Worm (Caenorhabditis elegans) whole organism, L4 larva: ENCODE results near the gene hex-2.
A peak's percentile ranks its signal among the peaks of the same experiment; 100 is the strongest.
"Not testable (repeated sequence)": the region's sequence is repeated elsewhere in the genome, so short reads cannot be mapped to it uniquely, and the experiment has no call there.

Source experiments
- F10B5.3 ChIP-seq: sonication (generic microtip); optimal IDR thresholded peaks from 2 replicates; lab custom pipeline; 2016; ENCODE audit warnings: mild to moderate bottlenecking, missing genetic modification characterization, missing compliant biosample characterization
- F26F4.8 ChIP-seq: fragments of 200-800 bp; sonication (Bioruptor generic); conservative IDR thresholded peaks from 2 replicates; pipeline ENCODE4 v1.3.6; 2022; ENCODE audit warnings: missing genetic modification characterization, missing compliant biosample characterization
- F37D6.2 ChIP-seq: sonication (generic microtip); optimal IDR thresholded peaks from 2 replicates; lab custom pipeline; 2016; ENCODE audit warnings: mild to moderate bottlenecking, missing genetic modification characterization, missing compliant biosample characterization
- F44E2.7 ChIP-seq: fragments of 200-800 bp; sonication (Bioruptor generic); IDR thresholded peaks from 2 replicates; pipeline ENCODE4 v2.1.2; 2022; ENCODE audit warnings: missing genetic modification characterization, missing compliant biosample characterization
- R02D3.7 ChIP-seq: fragments of 150-350 bp; sonication (generic microtip); optimal IDR thresholded peaks from 3 replicates; lab custom pipeline; 2014; ENCODE audit warnings: missing biosample characterization, missing genetic modification characterization
- T20F7.1 ChIP-seq: fragments of 200-800 bp; sonication (Bioruptor generic); optimal IDR thresholded peaks from 2 replicates; lab custom pipeline; 2018; ENCODE audit warnings: mild to moderate bottlenecking, missing genetic modification characterization, missing compliant biosample characterization
- Y105C5A.15 ChIP-seq: fragments of 200-800 bp; sonication (Bioruptor generic); IDR thresholded peaks from 2 replicates; pipeline ENCODE4 v1.3.6; 2022; ENCODE audit warnings: missing genetic modification characterization, missing compliant biosample characterization
- Y48G9A.11 ChIP-seq: fragments of 200-800 bp; sonication (Bioruptor generic); IDR thresholded peaks from 2 replicates; pipeline ENCODE4 v1.3.6; 2022; ENCODE audit warnings: missing genetic modification reagents, missing genetic modification characterization, missing compliant biosample characterization
- Y5F2A.4 ChIP-seq: fragments of 200-800 bp; sonication (Bioruptor generic); optimal IDR thresholded peaks from 2 replicates; lab custom pipeline; 2018; ENCODE audit warnings: mild to moderate bottlenecking, missing genetic modification characterization, missing compliant biosample characterization
- Y75B8A.6 ChIP-seq: fragments of 200-800 bp; sonication (Bioruptor generic); IDR thresholded peaks from 2 replicates; pipeline ENCODE4 v1.3.6; 2022; ENCODE audit warnings: missing genetic modification reagents, missing genetic modification characterization, missing compliant biosample characterization
- ZK337.2 ChIP-seq: fragments of 200-800 bp; sonication (Bioruptor generic); IDR thresholded peaks from 2 replicates; pipeline ENCODE4 v1.3.6; 2022; ENCODE audit warnings: missing genetic modification reagents, missing genetic modification characterization, missing compliant biosample characterization
- aha-1 ChIP-seq: fragments of 150-350 bp; peaks from one replicate; lab custom pipeline; 2014; ENCODE audit warnings: missing biosample characterization, missing genetic modification characterization
- aly-2 ChIP-seq: sonication (generic microtip); optimal IDR thresholded peaks from 2 replicates; lab custom pipeline; 2018; ENCODE audit warnings: missing biosample characterization, missing genetic modification characterization
- ceh-20 ChIP-seq: fragments of 200-800 bp; sonication (Bioruptor generic); IDR thresholded peaks from 2 replicates; pipeline ENCODE4 v1.3.6; 2022; ENCODE audit warnings: missing genetic modification reagents, missing genetic modification characterization, missing compliant biosample characterization
- cey-2 ChIP-seq: sonication (generic microtip); optimal IDR thresholded peaks from 3 replicates; lab custom pipeline; 2017; ENCODE audit warnings: missing genetic modification characterization, mild to moderate bottlenecking, missing compliant biosample characterization, antibody characterized with exemption, borderline replicate concordance; ENCODE audit not compliant: insufficient read depth
- daf-16 ChIP-seq, 3 experiments: sonication (generic microtip); optimal IDR thresholded peaks; 2 replicates each; lab custom pipeline; 2016 to 2017; ENCODE audit warnings: missing genetic modification characterization in 3 of 3, missing genetic modification reagents in 3 of 3, mild to moderate bottlenecking in 2 of 3, missing compliant biosample characterization in 2 of 3, missing biosample characterization in 1 of 3, moderate library complexity in 1 of 3
- daf-19 ChIP-seq: fragments of 200-800 bp; sonication (Bioruptor generic); conservative IDR thresholded peaks from 2 replicates; pipeline ENCODE4 v1.3.6; 2022; ENCODE audit warnings: missing genetic modification characterization, missing compliant biosample characterization
- dmd-6 ChIP-seq: fragments of 200-800 bp; sonication (Bioruptor generic); IDR thresholded peaks from 2 replicates; pipeline ENCODE4 v1.3.6; 2022; ENCODE audit warnings: missing genetic modification reagents, missing genetic modification characterization, missing compliant biosample characterization
- dpl-1 ChIP-seq: fragments of 150-350 bp; optimal IDR thresholded peaks from 2 replicates; lab custom pipeline; 2014; ENCODE audit warnings: missing biosample characterization, missing genetic modification reagents, missing genetic modification characterization
- duxl-1 ChIP-seq: sonication (generic microtip); optimal IDR thresholded peaks from 2 replicates; lab custom pipeline; 2016; ENCODE audit warnings: mild to moderate bottlenecking, missing genetic modification characterization, moderate library complexity, missing compliant biosample characterization; ENCODE audit not compliant: poor library complexity
- dve-1 ChIP-seq: sonication (generic microtip); optimal IDR thresholded peaks from 2 replicates; lab custom pipeline; 2017; ENCODE audit warnings: antibody characterized with exemption, mild to moderate bottlenecking, missing genetic modification characterization, missing compliant biosample characterization; ENCODE audit not compliant: insufficient read depth
- egl-27 ChIP-seq: sonication (generic microtip); optimal IDR thresholded peaks from 3 replicates; lab custom pipeline; 2017; ENCODE audit warnings: missing biosample characterization, missing genetic modification reagents, missing genetic modification characterization
- gei-8 ChIP-seq: fragments of 200-800 bp; sonication (Bioruptor generic); optimal IDR thresholded peaks from 2 replicates; lab custom pipeline; 2018; ENCODE audit warnings: mild to moderate bottlenecking, missing genetic modification characterization, missing compliant biosample characterization
- hlh-30 ChIP-seq: sonication (generic microtip); optimal IDR thresholded peaks from 2 replicates; lab custom pipeline; 2017; ENCODE audit warnings: antibody characterized with exemption, mild to moderate bottlenecking, missing genetic modification characterization, missing compliant biosample characterization; ENCODE audit not compliant: insufficient read depth
- hmg-1.1 ChIP-seq: fragments of 200-800 bp; sonication (Bioruptor generic); IDR thresholded peaks from 2 replicates; pipeline ENCODE4 v1.3.6; 2022; ENCODE audit warnings: missing genetic modification reagents, missing genetic modification characterization, missing compliant biosample characterization
- lin-15B ChIP-seq: fragments of 150-350 bp; sonication (generic microtip); optimal IDR thresholded peaks from 3 replicates; lab custom pipeline; 2014; ENCODE audit warnings: missing biosample characterization, missing genetic modification characterization
- lin-29 ChIP-seq: fragments of 200-800 bp; sonication (Bioruptor generic); IDR thresholded peaks from 2 replicates; pipeline ENCODE4 v1.3.6; 2022; ENCODE audit warnings: missing genetic modification reagents, missing genetic modification characterization, missing compliant biosample characterization
- lin-39 ChIP-seq: fragments of 150-350 bp; optimal IDR thresholded peaks from 2 replicates; lab custom pipeline; 2014; ENCODE audit warnings: missing biosample characterization, missing genetic modification reagents, missing genetic modification characterization
- mdt-29 ChIP-seq: fragments of 200-800 bp; sonication (Bioruptor generic); IDR thresholded peaks from 2 replicates; pipeline ENCODE4 v1.3.6; 2022; ENCODE audit warnings: missing genetic modification reagents, missing genetic modification characterization, missing compliant biosample characterization
- nhr-102 ChIP-seq: sonication (generic microtip); optimal IDR thresholded peaks from 2 replicates; lab custom pipeline; 2016; ENCODE audit warnings: mild to moderate bottlenecking, missing genetic modification characterization, moderate library complexity, missing compliant biosample characterization
- nhr-28 ChIP-seq: fragments of 150-350 bp; optimal IDR thresholded peaks from 2 replicates; lab custom pipeline; 2014; ENCODE audit warnings: missing biosample characterization, missing genetic modification characterization
- nhr-6 ChIP-seq: fragments of 150-350 bp; optimal IDR thresholded peaks from 2 replicates; lab custom pipeline; 2014; ENCODE audit warnings: missing biosample characterization, missing genetic modification characterization
- sdz-12 ChIP-seq: fragments of 200-800 bp; sonication (Bioruptor generic); optimal IDR thresholded peaks from 2 replicates; lab custom pipeline; 2018; ENCODE audit warnings: mild to moderate bottlenecking, missing genetic modification characterization, missing compliant biosample characterization
- snpc-4 ChIP-seq: fragments of 150-350 bp; optimal IDR thresholded peaks from 2 replicates; lab custom pipeline; 2014; ENCODE audit warnings: missing biosample characterization, missing genetic modification characterization
- tra-1 ChIP-seq: fragments of 200-800 bp; sonication (Bioruptor generic); IDR thresholded peaks from 2 replicates; pipeline ENCODE4 v1.3.6; 2022; ENCODE audit warnings: missing genetic modification reagents, missing genetic modification characterization, missing compliant biosample characterization
- unc-62 ChIP-seq, 3 experiments: fragments of 150-350 bp in 1 of 3; sonication (generic microtip); optimal IDR thresholded peaks in 2 of 3; peaks in 1 of 3; 1 replicate in 1 of 3; 2 replicates in 2 of 3; lab custom pipeline; 2014 to 2017; ENCODE audit warnings: missing biosample characterization in 3 of 3, missing genetic modification characterization in 3 of 3, missing genetic modification reagents in 3 of 3, missing genotype in 1 of 3
- zag-1 ChIP-seq: fragments of 150-350 bp; optimal IDR thresholded peaks from 2 replicates; lab custom pipeline; 2014; ENCODE audit warnings: missing biosample characterization, missing genetic modification characterization
- zfp-3 ChIP-seq: fragments of 200-800 bp; sonication (Bioruptor generic); conservative IDR thresholded peaks from 2 replicates; pipeline ENCODE4 v1.3.6; 2022; ENCODE audit warnings: missing genetic modification reagents, missing genetic modification characterization, missing compliant biosample characterization
- zip-11 ChIP-seq: fragments of 200-800 bp; sonication (Bioruptor generic); IDR thresholded peaks from 2 replicates; pipeline ENCODE4 v1.3.6; 2022; ENCODE audit warnings: missing genetic modification characterization, missing compliant biosample characterization
- zip-2 ChIP-seq: fragments of 150-350 bp; optimal IDR thresholded peaks from 2 replicates; lab custom pipeline; 2014; ENCODE audit warnings: missing biosample characterization, missing genetic modification characterization

Gene hex-2

ce11 chrV:5651905-5652304 is 2.3 kb upstream of the hex-2 start:
- no peak for TF ChIP-seq aly-2 (tag; lab: Kevin White, UChicago)
- no peak for TF ChIP-seq F44E2.7 (GFP tag; lab: Robert Waterston, UW)
- TF ChIP-seq ceh-20 (GFP tag; lab: Robert Waterston, UW): no peak
- no peak for TF ChIP-seq dmd-6 (GFP tag; lab: Robert Waterston, UW)
- TF ChIP-seq snpc-4: no peak
- TF ChIP-seq nhr-6 (tag; lab: Kevin White, UChicago): no peak
- no peak for TF ChIP-seq nhr-102
- TF ChIP-seq egl-27: no peak
- no peak for TF ChIP-seq cey-2
- TF ChIP-seq gei-8: no peak
- TF ChIP-seq F10B5.3: no peak
- TF ChIP-seq nhr-28 (tag; lab: Kevin White, UChicago): no peak
- no peak for TF ChIP-seq ZK337.2
- TF ChIP-seq Y5F2A.4: no peak
- TF ChIP-seq lin-29 (GFP tag; lab: Robert Waterston, UW): no peak
- TF ChIP-seq sdz-12 (GFP tag; lab: Kevin White, UChicago): no peak

DNA sequence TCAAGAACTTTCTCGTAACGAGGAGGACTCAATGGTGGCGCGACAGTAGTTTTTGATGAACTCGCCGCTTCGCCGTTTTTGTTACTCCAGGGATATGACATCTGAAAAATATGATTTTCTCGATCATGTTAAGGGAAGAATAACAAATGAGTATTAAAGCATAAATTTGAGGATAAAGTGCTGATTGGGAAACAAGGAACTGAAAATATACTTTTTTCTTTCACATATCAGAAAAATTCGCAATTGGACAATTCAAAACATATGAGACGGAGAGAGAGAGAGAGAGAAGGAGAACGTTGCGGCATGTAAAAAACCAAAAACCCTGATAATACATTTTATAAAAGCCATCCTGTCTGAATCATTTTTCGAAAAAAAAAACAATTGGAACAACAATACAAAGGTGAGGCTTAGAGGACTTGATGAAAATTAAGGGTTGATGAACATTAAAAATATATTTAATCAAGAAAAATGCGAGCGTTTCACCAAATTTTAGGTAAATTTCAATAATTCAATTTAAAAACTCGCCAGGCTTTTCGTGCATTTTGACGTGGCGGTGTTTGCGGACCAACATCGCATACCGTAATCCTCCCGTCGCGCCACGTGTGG is 6.5 kb downstream of the hex-2 start, which contains the start of the genes mut-14 and C14C11.2:
Gene mut-14, minus strand, starts transcription at position 101 of the 606 bp plus-strand sequence.
Gene C14C11.2, plus strand, starts transcription at position 556 of the 606 bp plus-strand sequence.
- TF ChIP-seq dmd-6 (GFP tag; lab: Robert Waterston, UW): no peak
- TF ChIP-seq unc-62 (GFP tag; optimal IDR thresholded peaks at IDR 0.05 in 1 of 2; lab: Kevin White, UChicago): no peak
- no peak for TF ChIP-seq unc-62 (tag; optimal IDR thresholded peaks at IDR 0.05; lab: Kevin White, UChicago)
- TF ChIP-seq tra-1 (GFP tag; lab: Robert Waterston, UW): no peak
- TF ChIP-seq mdt-29 (GFP tag; lab: Robert Waterston, UW): no peak
- TF ChIP-seq T20F7.1 (GFP tag; lab: Kevin White, UChicago): no peak
- no peak for TF ChIP-seq duxl-1
- no peak for TF ChIP-seq zip-11 (GFP tag; lab: Robert Waterston, UW)
- no peak for TF ChIP-seq lin-39 (tag; lab: Kevin White, UChicago)
- TF ChIP-seq hlh-30 (tag; lab: Kevin White, UChicago): no peak
- no peak for TF ChIP-seq aha-1 (tag; lab: Kevin White, UChicago)
- no peak for TF ChIP-seq dpl-1 (GFP tag; lab: Kevin White, UChicago)

- TF ChIP-seq F37D6.2 (tag; lab: Kevin White, UChicago); F26F4.8 (GFP tag; lab: Robert Waterston, UW); R02D3.7 (tag; lab: Kevin White, UChicago): not testable (repeated sequence)
- TF ChIP-seq, all 104 proteins: peak for 0; not testable (repeated sequence) for 104
Measured at ce11 chrV:5663317-5663716, 9.1 kb downstream of the hex-2 start, which contains the start of gene C14C11.1. TSS of gene C14C11.1 (plus strand) at chrV:5663617.

- TF ChIP-seq lin-15B (no peak), nhr-28 (tag; lab: Kevin White, UChicago) (peak; percentile 41), zfp-3 (GFP tag; lab: Robert Waterston, UW) (no peak), egl-27 (no peak), zag-1 (no peak), zip-2 (no peak), T20F7.1 (GFP tag; lab: Kevin White, UChicago) (no peak), Y75B8A.6 (no peak), dve-1 (tag; lab: Kevin White, UChicago) (no peak), Y48G9A.11 (GFP tag; lab: Robert Waterston, UW) (no peak), Y5F2A.4 (no peak), daf-19 (GFP tag; lab: Robert Waterston, UW) (no peak), cey-2 (no peak), zip-11 (GFP tag; lab: Robert Waterston, UW) (no peak), Y105C5A.15 (GFP tag; lab: Robert Waterston, UW) (no peak), daf-16 (GFP tag; optimal IDR thresholded peaks at IDR 0.05; lab: Kevin White, UChicago) (no peak), daf-16 (tag; optimal IDR thresholded peaks at IDR 0.05; lab: Kevin White, UChicago) (peak; percentile 86), hmg-1.1 (GFP tag; lab: Robert Waterston, UW) (no peak)
- TF ChIP-seq, all 104 proteins: peak for 2
Measured at ce11 chrV:5666036-5666729, 11.9 kb downstream of the hex-2 start, which contains the start of gene C14C11.7. TSS of gene C14C11.7 (minus strand) at chrV:5666086.
